Worm (Caenorhabditis elegans) whole organism, L4/young adult: ENCODE results near the gene F53H2.1.

Source experiments
- W03F9.2 ChIP-seq: fragments of 150-350 bp; optimal IDR thresholded peaks from 2 replicates; lab custom pipeline; 2014; ENCODE audit warnings: missing biosample characterization, missing genetic modification characterization
- dao-5 ChIP-seq: sonication (generic microtip); optimal IDR thresholded peaks from 2 replicates; lab custom pipeline; 2016; ENCODE audit warnings: missing genotype, missing genetic modification characterization, moderate library complexity, missing compliant biosample characterization
- him-1 ChIP-seq: sonication (generic microtip); optimal IDR thresholded peaks from 2 replicates; lab custom pipeline; 2016; ENCODE audit warnings: missing genotype, missing genetic modification reagents, missing genetic modification characterization, missing compliant biosample characterization

DNA sequence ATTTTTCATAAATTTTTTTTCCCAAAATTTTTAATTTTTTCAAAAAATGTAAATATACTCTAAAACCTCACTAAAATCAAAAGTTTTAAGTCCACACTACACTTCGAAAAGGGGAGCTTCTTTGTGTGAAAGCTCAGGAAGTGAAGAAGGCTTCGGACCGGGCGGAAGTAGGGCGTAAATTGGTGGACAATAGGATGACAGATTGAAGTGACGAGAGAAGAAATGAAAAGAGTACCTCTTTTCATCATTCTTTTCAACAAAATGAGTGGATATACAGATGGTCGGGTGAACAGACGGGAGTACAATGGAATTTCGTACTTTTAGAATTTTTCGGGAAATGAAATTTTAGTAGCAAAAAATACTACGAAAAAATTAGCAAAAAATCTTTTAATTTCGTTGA is 48.6 kb upstream of the F53H2.1 start:
- TF ChIP-seq him-1 (tag; lab: Kevin White, UChicago) = no peak
- no peak for TF ChIP-seq W03F9.2 (tag; lab: Kevin White, UChicago)
- no peak for TF ChIP-seq dao-5
